Worm (Caenorhabditis elegans): ENCODE results near the gene rbc-2.
"Not testable (repeated sequence)": the region's sequence is repeated elsewhere in the genome, so short reads cannot be mapped to it uniquely, and the experiment has no call there.

DNA sequence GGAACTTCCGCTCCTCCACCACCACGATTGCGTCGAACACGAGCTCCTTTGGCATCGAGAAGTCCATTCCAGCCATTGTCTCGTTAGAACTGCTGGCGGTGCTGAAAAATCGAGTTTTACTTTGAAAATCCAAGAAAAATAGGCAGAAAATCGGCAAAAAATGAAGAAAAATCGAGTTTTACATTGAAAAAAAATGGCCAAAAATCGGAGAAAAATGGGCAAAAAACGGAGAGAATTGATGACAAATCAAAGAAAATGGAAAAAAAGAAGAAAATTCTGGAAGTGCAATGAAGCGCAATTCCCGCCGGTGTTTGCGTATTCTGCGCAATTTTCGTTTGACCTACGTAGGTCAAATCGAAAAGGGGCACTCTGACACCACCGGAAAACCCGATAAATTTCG is 35.4 kb upstream of the rbc-2 start, which contains the start of gene Y54F10AM.11:
- not testable (repeated sequence) for TF ChIP-seq F13H6.1 (tag; optimal IDR thresholded peaks at IDR 0.05); pqm-1 (tag; optimal IDR thresholded peaks at IDR 0.05); pha-4 (tag; optimal IDR thresholded peaks at IDR 0.05); fkh-10 (GFP tag; optimal IDR thresholded peaks at IDR 0.05); tbx-2 (tag; optimal IDR thresholded peaks at IDR 0.05); ceh-31 (tag; optimal IDR thresholded peaks at IDR 0.05); che-1 (tag; optimal IDR thresholded peaks at IDR 0.05); ceh-9 (tag; optimal IDR thresholded peaks at IDR 0.05); dve-1 (tag; optimal IDR thresholded peaks at IDR 0.05); ama-1 (optimal IDR thresholded peaks at IDR 0.05); unc-86 (tag; optimal IDR thresholded peaks at IDR 0.05); ttx-3 (tag; optimal IDR thresholded peaks at IDR 0.05)
